Worm (Caenorhabditis elegans): ENCODE results near the gene Y41C4A.12.

Gene Y41C4A.12

ce11 chrIII:11731491-11731890 lies 5.0 kb upstream of the Y41C4A.12 start:
- TF ChIP-seq ceh-82 (tag; optimal IDR thresholded peaks at IDR 0.05) (no peak), fkh-10 (GFP tag; optimal IDR thresholded peaks at IDR 0.05) (no peak), nhr-43 (tag; optimal IDR thresholded peaks at IDR 0.05; ENCODE audit: poor library complexity, severe bottlenecking) (no peak), elt-2 (tag; optimal IDR thresholded peaks at IDR 0.05) (no peak), ceh-28 (tag; optimal IDR thresholded peaks at IDR 0.05) (no peak), R02D3.7 (tag; optimal IDR thresholded peaks at IDR 0.05) (no peak), nhr-25 (tag; optimal IDR thresholded peaks at IDR 0.05) (no peak), elt-1 (tag; optimal IDR thresholded peaks at IDR 0.05) (no peak), ztf-11 (tag; optimal IDR thresholded peaks at IDR 0.05) (no peak), eor-1 (tag; optimal IDR thresholded peaks at IDR 0.05) (no peak), nhr-76 (tag; optimal IDR thresholded peaks at IDR 0.05) (no peak), lin-39 (tag; optimal IDR thresholded peaks at IDR 0.05) (no peak)

ce11 chrIII:11730850-11731249 lies 4.4 kb upstream of the Y41C4A.12 start:
- TF ChIP-seq nhr-237 (tag; optimal IDR thresholded peaks at IDR 0.05) = no peak
- no peak for TF ChIP-seq nfya-1 (tag; optimal IDR thresholded peaks at IDR 0.05; ENCODE audit: insufficient read depth)
- no peak for TF ChIP-seq pha-4 (tag; optimal IDR thresholded peaks at IDR 0.05)
- TF ChIP-seq pqm-1 (tag; optimal IDR thresholded peaks at IDR 0.05) = no peak
- TF ChIP-seq egl-27 (tag; optimal IDR thresholded peaks at IDR 0.05) = no peak
- TF ChIP-seq nhr-67 (tag; optimal IDR thresholded peaks at IDR 0.05) = no peak
- TF ChIP-seq nhr-12 (tag; optimal IDR thresholded peaks at IDR 0.05) = no peak
- no peak for TF ChIP-seq unc-39 (tag; optimal IDR thresholded peaks at IDR 0.05)
- no peak for TF ChIP-seq nhr-25 (tag; optimal IDR thresholded peaks at IDR 0.05)
- no peak for TF ChIP-seq ceh-82 (tag; optimal IDR thresholded peaks at IDR 0.05)
- TF ChIP-seq mml-1 (tag; optimal IDR thresholded peaks at IDR 0.05) = no peak
- TF ChIP-seq lsy-12 (tag; optimal IDR thresholded peaks at IDR 0.05) = no peak
- TF ChIP-seq tbx-2 (tag; optimal IDR thresholded peaks at IDR 0.05) = no peak
- TF ChIP-seq nhr-43 (tag; optimal IDR thresholded peaks at IDR 0.05; ENCODE audit: poor library complexity, severe bottlenecking) = no peak
- no peak for TF ChIP-seq nhr-77 (tag; optimal IDR thresholded peaks at IDR 0.05)
- TF ChIP-seq nhr-11 (tag; optimal IDR thresholded peaks at IDR 0.05) = no peak
- no peak for TF ChIP-seq nhr-23 (tag; optimal IDR thresholded peaks at IDR 0.05)

ce11 chrIII:11730312-11730711 lies 3.8 kb upstream of the Y41C4A.12 start, which contains the start of gene Y41C4A.18:
Gene Y41C4A.18 (plus strand): TSS chrIII:11730612.
- TF ChIP-seq nhr-67 (tag; optimal IDR thresholded peaks at IDR 0.05) = no peak
- no peak for TF ChIP-seq egl-5 (tag; optimal IDR thresholded peaks at IDR 0.05)
- no peak for TF ChIP-seq tbx-2 (tag; optimal IDR thresholded peaks at IDR 0.05)
- TF ChIP-seq elt-1 (tag; optimal IDR thresholded peaks at IDR 0.05) = no peak
- TF ChIP-seq skn-1 (tag; optimal IDR thresholded peaks at IDR 0.05) = no peak
- no peak for TF ChIP-seq pqm-1 (tag; optimal IDR thresholded peaks at IDR 0.05)
- no peak for TF ChIP-seq eor-1 (tag; optimal IDR thresholded peaks at IDR 0.05)
- no peak for TF ChIP-seq fkh-2 (tag; optimal IDR thresholded peaks at IDR 0.05)
- TF ChIP-seq elt-2 (tag; optimal IDR thresholded peaks at IDR 0.05) = no peak
- TF ChIP-seq ama-1 (optimal IDR thresholded peaks at IDR 0.05) = no peak
- no peak for TF ChIP-seq lin-15B (tag; optimal IDR thresholded peaks at IDR 0.05)

- TF ChIP-seq unc-62 (GFP tag; optimal IDR thresholded peaks at IDR 0.05) (no peak), hmg-11 (tag; optimal IDR thresholded peaks at IDR 0.05) (peak; percentile 5), nhr-28 (tag; optimal IDR thresholded peaks at IDR 0.05) (no peak), nhr-23 (tag; optimal IDR thresholded peaks at IDR 0.05) (peak; percentile 49), elt-3 (tag; optimal IDR thresholded peaks at IDR 0.05) (peak in 2 of 3 experiments; percentile 87 to 91), nhr-76 (tag; optimal IDR thresholded peaks at IDR 0.05) (no peak), elt-2 (tag; optimal IDR thresholded peaks at IDR 0.05) (peak; percentile 74), fkh-10 (GFP tag; optimal IDR thresholded peaks at IDR 0.05) (no peak)
Measured at ce11 chrIII:11727010-11727409, 520 bp upstream of the Y41C4A.12 start.

- TF ChIP-seq nhr-77 (tag; optimal IDR thresholded peaks at IDR 0.05) (no peak), zag-1 (tag; optimal IDR thresholded peaks at IDR 0.05) (no peak), R02D3.7 (tag; optimal IDR thresholded peaks at IDR 0.05) (no peak), snpc-4 (tag; optimal IDR thresholded peaks at IDR 0.05) (no peak), nhr-12 (tag; optimal IDR thresholded peaks at IDR 0.05) (no peak), elt-2 (tag; optimal IDR thresholded peaks at IDR 0.05) (no peak), skn-1 (tag; optimal IDR thresholded peaks at IDR 0.05) (no peak), unc-39 (tag; optimal IDR thresholded peaks at IDR 0.05) (no peak), ceh-9 (tag; optimal IDR thresholded peaks at IDR 0.05) (no peak), ceh-28 (tag; optimal IDR thresholded peaks at IDR 0.05) (no peak)
Measured at ce11 chrIII:11721405-11721804, 5.1 kb downstream of the Y41C4A.12 start, which contains the start of gene Y41C4A.32. Gene Y41C4A.32 (plus strand): TSS chrIII:11721706.

Measured in whole organism, L3 larva.